Worm (Caenorhabditis elegans) whole organism, L1 larva: ENCODE measurements around the gene srlf-24.
"Not testable (repeated sequence)": the region's sequence is repeated elsewhere in the genome, so short reads cannot be mapped to it uniquely, and the experiment has no call there.

ENCODE experiments used
- C04F5.9 ChIP-seq: sonication (generic microtip); optimal IDR thresholded peaks from 2 replicates; lab custom pipeline; 2016; ENCODE audit warnings: missing genetic modification characterization, missing compliant biosample characterization
- C16A3.4 ChIP-seq: fragments of 150-350 bp; optimal IDR thresholded peaks from 2 replicates; lab custom pipeline; 2014; ENCODE audit warnings: missing biosample characterization, missing genetic modification characterization
- aha-1 ChIP-seq: fragments of 150-350 bp; optimal IDR thresholded peaks from 2 replicates; lab custom pipeline; 2014; ENCODE audit warnings: missing biosample characterization, missing genetic modification characterization
- aly-2 ChIP-seq: fragments of 150-350 bp; optimal IDR thresholded peaks from 2 replicates; lab custom pipeline; 2014; ENCODE audit warnings: missing biosample characterization, missing genetic modification characterization
- ama-1 ChIP-seq: fragments of 150-350 bp; optimal IDR thresholded peaks from 2 replicates; lab custom pipeline; 2014
- blmp-1 ChIP-seq: fragments of 150-350 bp; optimal IDR thresholded peaks from 2 replicates; lab custom pipeline; 2014; ENCODE audit warnings: missing biosample characterization, missing genetic modification characterization
- ceh-63 ChIP-seq: fragments of 200-800 bp; sonication (Bioruptor generic); optimal IDR thresholded peaks from 2 replicates; lab custom pipeline; 2018; ENCODE audit warnings: mild to moderate bottlenecking, missing genetic modification characterization, missing compliant biosample characterization
- ceh-82 ChIP-seq, 3 experiments: fragments of 150-350 bp in 1 of 3; sonication (generic microtip) in 2 of 3; optimal IDR thresholded peaks; 2 replicates each; lab custom pipeline; 2014 to 2017; ENCODE audit warnings: missing biosample characterization in 3 of 3, missing genetic modification characterization in 3 of 3
- efl-1 ChIP-seq, 4 experiments: fragments of 150-350 bp; optimal IDR thresholded peaks in 3 of 4; peaks in 1 of 4; 1 replicate in 1 of 4; 2 replicates in 3 of 4; lab custom pipeline; 2014; ENCODE audit warnings: missing biosample characterization in 2 of 4, missing genetic modification characterization in 2 of 4, missing genetic modification reagents in 2 of 4
- egl-13 ChIP-seq: sonication (generic microtip); optimal IDR thresholded peaks from 2 replicates; lab custom pipeline; 2016; ENCODE audit warnings: missing genotype, missing genetic modification reagents, missing genetic modification characterization, missing compliant biosample characterization
- elt-2 ChIP-seq: sonication (generic microtip); optimal IDR thresholded peaks from 2 replicates; lab custom pipeline; 2016; ENCODE audit warnings: missing genetic modification characterization, mild to moderate bottlenecking, inconsistent platforms, missing compliant biosample characterization, missing genetic modification reagents
- elt-3 ChIP-seq, 6 experiments: fragments of 150-350 bp in 1 of 6; sonication (generic microtip); optimal IDR thresholded peaks; 2 replicates each; lab custom pipeline; 2017 to 2018; ENCODE audit warnings: missing biosample characterization in 6 of 6, missing genetic modification characterization in 6 of 6, inconsistent platforms in 1 of 6
- fkh-10 ChIP-seq: sonication (generic microtip); optimal IDR thresholded peaks from 2 replicates; lab custom pipeline; 2017; ENCODE audit warnings: missing biosample characterization, missing genetic modification reagents, missing genetic modification characterization
- fkh-8 ChIP-seq: sonication (generic microtip); optimal IDR thresholded peaks from 2 replicates; lab custom pipeline; 2016; ENCODE audit warnings: mild to moderate bottlenecking, missing genetic modification characterization, missing compliant biosample characterization
- fos-1 ChIP-seq: fragments of 150-350 bp; optimal IDR thresholded peaks from 2 replicates; lab custom pipeline; 2014; ENCODE audit warnings: missing biosample characterization, missing genetic modification characterization
- grh-1 ChIP-seq: fragments of 200-800 bp; sonication (Bioruptor generic); IDR thresholded peaks from 2 replicates; pipeline ENCODE4 v1.3.6; 2022; ENCODE audit warnings: missing genetic modification reagents, missing genetic modification characterization, missing compliant biosample characterization
- hlh-4 ChIP-seq: sonication (generic microtip); optimal IDR thresholded peaks from 2 replicates; lab custom pipeline; 2016; ENCODE audit warnings: mild to moderate bottlenecking, missing genetic modification characterization, missing compliant biosample characterization
- hpl-2 ChIP-seq: fragments of 150-350 bp; optimal IDR thresholded peaks from 2 replicates; lab custom pipeline; 2014; ENCODE audit warnings: missing biosample characterization, missing genetic modification reagents, missing genetic modification characterization
- irx-1 ChIP-seq: sonication (generic microtip); optimal IDR thresholded peaks from 2 replicates; lab custom pipeline; 2016; ENCODE audit warnings: missing genetic modification characterization, missing compliant biosample characterization
- lin-14 ChIP-seq: fragments of 200-800 bp; sonication (Bioruptor generic); optimal IDR thresholded peaks from 2 replicates; lab custom pipeline; 2018; ENCODE audit warnings: mild to moderate bottlenecking, missing genetic modification characterization, moderate library complexity, missing compliant biosample characterization
- lin-35 ChIP-seq, 2 experiments: fragments of 150-350 bp; optimal IDR thresholded peaks; 2 replicates each; lab custom pipeline; 2014; ENCODE audit warnings: missing biosample characterization in 2 of 2, missing genetic modification characterization in 2 of 2, missing genetic modification reagents in 2 of 2
- lir-3 ChIP-seq: sonication (generic microtip); optimal IDR thresholded peaks from 2 replicates; lab custom pipeline; 2016; ENCODE audit warnings: mild to moderate bottlenecking, missing genetic modification characterization, moderate library complexity, missing compliant biosample characterization; ENCODE audit not compliant: poor library complexity
- mef-2 ChIP-seq: fragments of 150-350 bp; optimal IDR thresholded peaks from 2 replicates; lab custom pipeline; 2014; ENCODE audit warnings: missing biosample characterization, missing genetic modification characterization
- mep-1 ChIP-seq: fragments of 150-350 bp; optimal IDR thresholded peaks from 2 replicates; lab custom pipeline; 2014; ENCODE audit warnings: missing biosample characterization, missing genetic modification characterization
- nhr-11 ChIP-seq: fragments of 150-350 bp; optimal IDR thresholded peaks from 2 replicates; lab custom pipeline; 2014; ENCODE audit warnings: missing biosample characterization, missing genetic modification characterization
- nhr-19 ChIP-seq: fragments of 200-800 bp; sonication (Bioruptor generic); conservative IDR thresholded peaks from 2 replicates; pipeline ENCODE4 v1.3.6; 2022; ENCODE audit warnings: missing genetic modification characterization, missing compliant biosample characterization
- nhr-47 ChIP-seq: sonication (generic microtip); optimal IDR thresholded peaks from 2 replicates; lab custom pipeline; 2016; ENCODE audit warnings: mild to moderate bottlenecking, missing genetic modification characterization, moderate library complexity, missing compliant biosample characterization
- nhr-76 ChIP-seq: sonication (generic microtip); optimal IDR thresholded peaks from 2 replicates; lab custom pipeline; 2017; ENCODE audit warnings: missing biosample characterization, missing genetic modification characterization
- pag-3 ChIP-seq: sonication (generic microtip); optimal IDR thresholded peaks from 2 replicates; lab custom pipeline; 2017; ENCODE audit warnings: missing genetic modification characterization, mild to moderate bottlenecking, missing compliant biosample characterization, antibody characterized with exemption, borderline replicate concordance; ENCODE audit not compliant: insufficient read depth
- rnt-1 ChIP-seq: sonication (generic microtip); optimal IDR thresholded peaks from 2 replicates; lab custom pipeline; 2016; ENCODE audit warnings: mild to moderate bottlenecking, missing genetic modification characterization, moderate library complexity, missing compliant biosample characterization
- skn-1 ChIP-seq: fragments of 150-350 bp; optimal IDR thresholded peaks from 2 replicates; lab custom pipeline; 2014; ENCODE audit warnings: missing biosample characterization, missing genetic modification characterization
- snu-23 ChIP-seq: sonication (generic microtip); optimal IDR thresholded peaks from 2 replicates; lab custom pipeline; 2016; ENCODE audit warnings: missing genetic modification characterization, missing compliant biosample characterization
- sox-4 ChIP-seq: sonication (generic microtip); optimal IDR thresholded peaks from 2 replicates; lab custom pipeline; 2016; ENCODE audit warnings: missing genetic modification characterization, missing compliant biosample characterization
- sptf-1 ChIP-seq: fragments of 150-350 bp; optimal IDR thresholded peaks from 2 replicates; lab custom pipeline; 2014; ENCODE audit warnings: missing biosample characterization, missing genetic modification characterization
- sup-37 ChIP-seq: fragments of 200-800 bp; sonication (Bioruptor generic); optimal IDR thresholded peaks from 2 replicates; lab custom pipeline; 2018; ENCODE audit warnings: mild to moderate bottlenecking, missing genetic modification characterization, missing compliant biosample characterization
- tbx-2 ChIP-seq: sonication (generic microtip); optimal IDR thresholded peaks from 2 replicates; lab custom pipeline; 2016; ENCODE audit warnings: missing genetic modification characterization, missing compliant biosample characterization
- unc-130 ChIP-seq: fragments of 150-350 bp; optimal IDR thresholded peaks from 2 replicates; lab custom pipeline; 2017; ENCODE audit warnings: missing biosample characterization, missing genetic modification characterization, inconsistent platforms
- unc-62 ChIP-seq: fragments of 150-350 bp; optimal IDR thresholded peaks from 2 replicates; lab custom pipeline; 2014; ENCODE audit warnings: missing biosample characterization, missing genetic modification reagents, missing genetic modification characterization
- unc-86 ChIP-seq: sonication (generic microtip); optimal IDR thresholded peaks from 2 replicates; lab custom pipeline; 2016; ENCODE audit warnings: missing genetic modification characterization, missing compliant biosample characterization
- xbp-1 ChIP-seq: sonication (generic microtip); optimal IDR thresholded peaks from 2 replicates; lab custom pipeline; 2016; ENCODE audit warnings: missing genetic modification characterization, missing compliant biosample characterization
- zag-1 ChIP-seq: fragments of 150-350 bp; optimal IDR thresholded peaks from 2 replicates; lab custom pipeline; 2014; ENCODE audit warnings: missing biosample characterization, missing genetic modification characterization
- ztf-11 ChIP-seq, 2 experiments: sonication (generic microtip); optimal IDR thresholded peaks; 2 replicates each; lab custom pipeline; 2016 to 2017; ENCODE audit warnings: missing genetic modification characterization in 2 of 2, missing biosample characterization in 1 of 2, missing compliant biosample characterization in 1 of 2
- ztf-4 ChIP-seq: fragments of 150-350 bp; optimal IDR thresholded peaks from 2 replicates; lab custom pipeline; 2014; ENCODE audit warnings: missing biosample characterization, missing genetic modification characterization

The srlf-24 gene

DNA sequence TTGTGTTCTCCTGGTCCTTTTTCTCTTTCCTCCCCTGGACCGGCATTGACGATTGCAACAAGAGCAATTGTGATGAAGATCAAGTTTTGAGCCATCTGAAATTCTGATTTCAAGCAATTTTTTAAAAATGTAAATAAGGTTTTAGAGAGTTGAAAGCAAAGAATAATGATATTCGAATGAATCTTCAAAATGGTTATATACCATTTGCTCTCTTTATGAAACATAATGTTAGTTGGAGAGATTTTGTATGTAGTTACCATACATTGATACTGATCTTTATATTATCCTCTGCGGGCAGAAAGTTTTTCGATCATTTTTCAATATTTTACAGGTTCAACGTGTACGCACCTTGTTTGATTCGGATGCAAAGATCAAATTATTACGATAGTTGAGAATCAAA, at the start of gene srlf-24:
srlf-24 (minus strand) TSS at position 101 of the 400 bp plus-strand sequence.
- TF ChIP-seq pag-3 (tag; lab: Kevin White, UChicago): no peak
- no peak for TF ChIP-seq rnt-1 (tag; lab: Kevin White, UChicago)
- no peak for TF ChIP-seq elt-2 (tag; lab: Kevin White, UChicago)
- no peak for TF ChIP-seq skn-1 (tag; lab: Kevin White, UChicago)
- no peak for TF ChIP-seq aha-1 (tag; lab: Kevin White, UChicago)
- no peak for TF ChIP-seq nhr-47 (tag; lab: Kevin White, UChicago)
- no peak for TF ChIP-seq efl-1 (optimal IDR thresholded peaks at IDR 0.05; lab: Kevin White, UChicago)
- TF ChIP-seq efl-1 (GFP tag; optimal IDR thresholded peaks at IDR 0.05 in 1 of 2; lab: Kevin White, UChicago): peak in 1 of 2 experiments; percentile 51
- no peak for TF ChIP-seq lir-3 (tag; lab: Kevin White, UChicago)
- TF ChIP-seq zag-1 (tag; lab: Kevin White, UChicago): no peak

DNA sequence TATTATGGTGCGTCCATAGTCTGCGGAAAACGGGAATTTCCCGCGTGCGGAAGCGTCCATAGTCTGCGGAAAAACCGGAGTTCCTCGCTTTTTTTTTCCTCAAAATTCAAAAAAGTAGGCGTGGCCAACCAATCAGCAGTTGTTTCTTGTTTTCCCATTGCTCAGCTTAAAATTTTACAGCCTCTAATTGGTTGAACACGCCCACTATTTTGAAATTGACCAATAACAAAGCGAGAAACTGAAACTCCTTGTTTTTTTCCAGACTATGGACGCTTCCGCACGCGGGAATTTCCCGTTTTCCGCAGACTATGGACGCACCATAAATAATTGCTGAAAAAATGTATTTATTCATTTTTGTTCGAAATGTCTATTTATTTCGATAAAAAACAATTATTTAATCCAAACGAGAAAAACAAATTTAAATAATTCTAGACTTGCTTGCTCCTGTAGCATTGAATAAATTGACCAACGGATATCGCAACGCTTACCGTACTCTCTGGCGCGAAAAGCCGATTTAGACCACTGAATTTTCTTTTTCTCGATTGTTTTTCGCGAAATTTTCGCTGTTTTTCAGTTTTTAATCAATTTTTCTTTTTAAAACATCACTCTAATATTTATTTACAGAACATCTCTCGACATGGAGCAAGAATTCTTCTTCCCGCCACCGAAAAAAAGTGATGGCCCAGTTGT, 48.9 kb upstream of the srlf-24 start, which contains the start of gene C08F8.3:
C08F8.3 (plus strand) TSS at position 620 of the 690 bp plus-strand sequence.
- not testable (repeated sequence) for TF ChIP-seq ceh-63 (GFP tag; lab: Kevin White, UChicago); ceh-82 (tag; optimal IDR thresholded peaks at IDR 0.05; lab: Kevin White, UChicago); aly-2 (tag; lab: Kevin White, UChicago)

DNA sequence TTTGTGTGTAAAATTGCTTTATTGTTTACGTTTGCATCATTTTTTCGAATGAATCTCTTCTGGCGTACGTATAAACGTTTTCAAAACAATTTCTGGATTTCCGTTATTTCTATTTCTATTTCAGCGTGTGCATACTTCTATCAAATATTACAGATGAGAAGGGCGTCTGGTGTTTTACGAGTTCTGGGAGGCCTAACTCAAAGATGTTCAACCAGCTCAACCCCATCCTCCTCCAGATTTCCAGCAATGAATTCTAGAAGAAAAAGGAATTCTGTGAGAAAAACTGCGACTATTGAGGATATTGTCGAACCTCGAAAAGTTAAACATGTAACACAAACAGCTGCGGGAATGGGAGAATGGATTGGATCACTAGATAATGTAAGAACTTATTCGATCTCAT, 45.2 kb upstream of the srlf-24 start, which contains the start of gene C08F8.2:
C08F8.2 (plus strand) TSS at position 154 of the 400 bp plus-strand sequence.
- TF ChIP-seq nhr-19 (GFP tag; lab: Robert Waterston, UW): peak; percentile 30; the same call in 1 of the 2 replicates
- peak; percentile 67 for TF ChIP-seq ama-1 (lab: Kevin White, UChicago)
- TF ChIP-seq sptf-1: no peak
- no peak for TF ChIP-seq irx-1 (tag; lab: Kevin White, UChicago)
- peak; percentile 13 for TF ChIP-seq ztf-4 (tag; lab: Kevin White, UChicago)
- no peak for TF ChIP-seq snu-23
- TF ChIP-seq nhr-11 (tag; lab: Kevin White, UChicago): no peak

DNA sequence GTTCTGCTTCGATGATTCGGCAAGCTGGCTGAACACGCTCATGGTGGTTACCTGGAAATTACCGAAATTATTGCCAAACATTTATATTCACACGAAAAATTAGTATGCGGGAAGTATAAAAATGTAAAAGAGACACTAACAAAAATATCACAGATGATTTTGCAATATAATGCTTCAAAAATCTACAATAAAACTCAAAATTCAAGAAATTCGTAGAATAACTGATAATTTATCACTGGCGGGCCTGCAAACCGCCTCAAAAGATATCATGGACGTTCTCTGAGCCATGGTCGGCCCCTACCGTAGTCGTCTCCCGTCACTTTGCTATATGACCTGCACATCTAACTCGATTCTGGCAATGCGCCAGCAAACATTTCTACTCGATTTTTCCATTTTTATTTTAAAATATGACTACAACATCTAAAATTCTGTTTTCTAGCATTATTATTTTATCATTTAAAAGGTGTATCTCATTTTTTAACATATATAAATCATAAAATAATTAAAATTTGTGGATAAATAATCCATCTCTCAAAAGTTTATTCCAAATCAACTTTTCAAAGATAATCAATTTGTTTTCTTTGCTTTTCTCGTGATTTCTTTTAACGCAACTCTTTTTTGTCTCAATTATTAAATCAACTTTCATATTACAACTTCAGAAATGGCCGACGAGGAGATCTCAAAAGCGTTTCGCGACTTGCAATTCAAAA, 44.0 kb upstream of the srlf-24 start, which contains the start of the genes F01G4.6 and pfd-1:
F01G4.6 (minus strand) TSS at position 51 of the 710 bp plus-strand sequence.
pfd-1 (plus strand) TSS at position 660 of the 710 bp plus-strand sequence.
- TF ChIP-seq unc-130 (tag; lab: Kevin White, UChicago): peak; percentile 99
- TF ChIP-seq sup-37 (GFP tag; lab: Kevin White, UChicago): peak; percentile 37
- TF ChIP-seq lin-35 (GFP tag; optimal IDR thresholded peaks at IDR 0.05; lab: Kevin White, UChicago): peak; percentile 87 to 91
- TF ChIP-seq mef-2 (tag; lab: Kevin White, UChicago): peak; percentile 53
- TF ChIP-seq blmp-1: peak; percentile 88
- TF ChIP-seq grh-1: peak; percentile 84
- TF ChIP-seq nhr-76: no peak
- peak; percentile 89 for TF ChIP-seq fkh-10
- peak; percentile 97 for TF ChIP-seq snu-23
- peak; percentile 95 to 97 (median 97) for TF ChIP-seq ceh-82 (tag; optimal IDR thresholded peaks at IDR 0.05; lab: Kevin White, UChicago)
- peak; percentile 95 for TF ChIP-seq C16A3.4 (tag; lab: Kevin White, UChicago)
- TF ChIP-seq hlh-4 (tag; lab: Kevin White, UChicago): no peak
- TF ChIP-seq unc-86 (tag; lab: Kevin White, UChicago): peak; percentile 86
- no peak for TF ChIP-seq unc-62 (GFP tag; lab: Kevin White, UChicago)
- peak; percentile 89 for TF ChIP-seq egl-13 (tag; lab: Kevin White, UChicago)
- peak; percentile 93 for TF ChIP-seq tbx-2
- TF ChIP-seq sox-4 (tag; lab: Kevin White, UChicago): peak; percentile 68
- TF ChIP-seq ama-1 (lab: Kevin White, UChicago): peak; percentile 46
- TF ChIP-seq elt-2 (tag; lab: Kevin White, UChicago): peak; percentile 84
- peak; percentile 88 for TF ChIP-seq fos-1 (tag; lab: Kevin White, UChicago)
- TF ChIP-seq ztf-11 (tag; optimal IDR thresholded peaks at IDR 0.05; lab: Kevin White, UChicago): peak in 1 of 2 experiments; percentile 81
- peak; percentile 98 for TF ChIP-seq xbp-1
- TF ChIP-seq elt-3 (tag; optimal IDR thresholded peaks at IDR 0.05; lab: Kevin White, UChicago): peak; percentile 23 to 94 (median 83)
- TF ChIP-seq mep-1 (tag; lab: Kevin White, UChicago): peak; percentile 92
- TF ChIP-seq irx-1 (tag; lab: Kevin White, UChicago): peak; percentile 81
- TF ChIP-seq hpl-2 (GFP tag; lab: Kevin White, UChicago): peak; percentile 51
- TF ChIP-seq C04F5.9: peak; percentile 83
- peak; percentile 95 for TF ChIP-seq fkh-8 (tag; lab: Kevin White, UChicago)
- TF ChIP-seq lin-14 (GFP tag; lab: Kevin White, UChicago): peak; percentile 96
